Fruit fly (Drosophila melanogaster) whole organism, embryonic: Measurements from ENCODE around the gene scny.

Experiments used
- Atf6 ChIP-seq: fragments of 200-800 bp; sonication (Bioruptor generic); IDR thresholded peaks from 2 replicates; pipeline ENCODE4 v1.3.6; 2022; ENCODE audit warnings: missing biosample characterization, missing genetic modification characterization
- Awh ChIP-seq: fragments of 200-800 bp; sonication (Bioruptor generic); IDR thresholded peaks from 2 replicates; pipeline ENCODE4, ENCODE4 v1.3.6; 2022; ENCODE audit warnings: missing biosample characterization, missing genetic modification characterization
- CG10959 ChIP-seq: fragments of 200-800 bp; sonication (Bioruptor generic); IDR thresholded peaks from 2 replicates; pipeline ENCODE4 v1.3.6; 2022; ENCODE audit warnings: missing biosample characterization, missing genetic modification characterization
- CG11247 ChIP-seq: fragments of 200-800 bp; sonication (Bioruptor generic); IDR thresholded peaks from 2 replicates; pipeline ENCODE4 v1.3.6; 2022; ENCODE audit warnings: missing biosample characterization, missing genetic modification characterization
- CG11695 ChIP-seq: fragments of 200-800 bp; sonication (Bioruptor generic); IDR thresholded peaks from 3 replicates; pipeline ENCODE4 v1.3.6; 2022; ENCODE audit warnings: missing biosample characterization, missing genetic modification characterization
- CG12071 ChIP-seq: fragments of 200-800 bp; sonication (Bioruptor generic); optimal IDR thresholded peaks from 3 replicates; lab custom pipeline; 2018; ENCODE audit warnings: missing biosample characterization, mild to moderate bottlenecking, missing genetic modification characterization
- CG12236 ChIP-seq: fragments of 200-800 bp; sonication (Bioruptor generic); optimal IDR thresholded peaks from 2 replicates; lab custom pipeline; 2016; ENCODE audit warnings: missing biosample characterization, missing genetic modification characterization
- CG13296 ChIP-seq: fragments of 200-800 bp; sonication (Bioruptor generic); optimal IDR thresholded peaks from 3 replicates; lab custom pipeline; 2018; ENCODE audit warnings: missing biosample characterization, mild to moderate bottlenecking, missing genetic modification characterization
- CG13624 ChIP-seq: fragments of 200-800 bp; sonication (Bioruptor generic); optimal IDR thresholded peaks from 2 replicates; lab custom pipeline; 2016; ENCODE audit warnings: missing biosample characterization, missing genetic modification characterization
- CG14441 ChIP-seq: fragments of 200-800 bp; sonication (Bioruptor generic); IDR thresholded peaks from 2 replicates; pipeline ENCODE4 v1.3.6; 2022; ENCODE audit warnings: missing biosample characterization, missing genetic modification characterization
- CG17802 ChIP-seq: fragments of 200-800 bp; sonication (Bioruptor generic); optimal IDR thresholded peaks from 2 replicates; lab custom pipeline; 2018; ENCODE audit warnings: missing biosample characterization, mild to moderate bottlenecking, missing genetic modification characterization, moderate library complexity
- CG2678 ChIP-seq: fragments of 200-800 bp; sonication (Bioruptor generic); optimal IDR thresholded peaks from 3 replicates; lab custom pipeline; 2019; ENCODE audit warnings: missing biosample characterization, mild to moderate bottlenecking, missing genetic modification characterization, moderate library complexity
- CG31365 ChIP-seq: fragments of 200-800 bp; sonication (Bioruptor generic); optimal IDR thresholded peaks from 2 replicates; lab custom pipeline; 2018; ENCODE audit warnings: missing biosample characterization, mild to moderate bottlenecking, missing genetic modification characterization
- CG3163 ChIP-seq: fragments of 200-800 bp; sonication (Bioruptor generic); optimal IDR thresholded peaks from 3 replicates; lab custom pipeline; 2016; ENCODE audit warnings: missing biosample characterization, missing genetic modification characterization
- CG32532 ChIP-seq: fragments of 200-800 bp; sonication (Bioruptor generic); IDR thresholded peaks from 2 replicates; pipeline ENCODE4 v1.3.6; 2022; ENCODE audit warnings: missing biosample characterization, missing genetic modification characterization
- CG4328 ChIP-seq: fragments of 200-800 bp; sonication (Bioruptor generic); optimal IDR thresholded peaks from 3 replicates; lab custom pipeline; 2017; ENCODE audit warnings: missing biosample characterization, missing genetic modification reagents, missing genetic modification characterization
- CG4730 ChIP-seq: fragments of 200-800 bp; sonication (Bioruptor generic); IDR thresholded peaks from 2 replicates; pipeline ENCODE4 v1.3.6; 2022; ENCODE audit warnings: missing biosample characterization, missing genetic modification characterization
- CG4820 ChIP-seq: fragments of 200-800 bp; sonication (Bioruptor generic); optimal IDR thresholded peaks from 3 replicates; lab custom pipeline; 2016; ENCODE audit warnings: missing biosample characterization, missing genetic modification characterization
- CG6175 ChIP-seq: fragments of 200-800 bp; sonication (Bioruptor generic); IDR thresholded peaks from 3 replicates; pipeline ENCODE4 v1.3.6; 2022; ENCODE audit warnings: missing biosample characterization, missing genetic modification characterization
- CG7556 ChIP-seq: fragments of 200-800 bp; sonication (Bioruptor generic); optimal IDR thresholded peaks from 2 replicates; lab custom pipeline; 2017; ENCODE audit warnings: missing biosample characterization, mild to moderate bottlenecking, missing genetic modification characterization
- CG7963 ChIP-seq: fragments of 200-800 bp; sonication (Bioruptor generic); IDR thresholded peaks from 3 replicates; pipeline ENCODE4 v1.3.6; 2022; ENCODE audit warnings: missing biosample characterization, missing genetic modification characterization; ENCODE audit not compliant: partially characterized antibody
- D ChIP-seq, 2 experiments: fragments of 200-800 bp in 1 of 2; fragments of >200 bp in 1 of 2; sonication (Bioruptor generic) in 1 of 2; optimal IDR thresholded peaks; 2 replicates in 1 of 2; 3 replicates in 1 of 2; lab custom pipeline; 2017; ENCODE audit warnings: mild to moderate bottlenecking in 1 of 2, missing biosample characterization in 1 of 2, missing genetic modification characterization in 1 of 2, missing genetic modification reagents in 1 of 2
- ERR ChIP-seq: fragments of 200-800 bp; sonication (Bioruptor generic); optimal IDR thresholded peaks from 2 replicates; lab custom pipeline; 2016; ENCODE audit warnings: missing biosample characterization, missing genetic modification characterization
- HLH4C ChIP-seq: fragments of 200-800 bp; sonication (Bioruptor generic); IDR thresholded peaks from 3 replicates; pipeline ENCODE4 v1.3.6; 2022; ENCODE audit warnings: missing biosample characterization, missing genetic modification characterization; ENCODE audit not compliant: partially characterized antibody
- HLHmδ ChIP-seq: fragments of 200-800 bp; sonication (Bioruptor generic); optimal IDR thresholded peaks from 2 replicates; lab custom pipeline; 2018; ENCODE audit warnings: missing biosample characterization, mild to moderate bottlenecking, missing genetic modification characterization, moderate library complexity
- Hr39 ChIP-seq: fragments of >200 bp; optimal IDR thresholded peaks from 2 replicates; lab custom pipeline; 2017
- MBD-R2 ChIP-seq: fragments of 200-800 bp; sonication (Bioruptor generic); IDR thresholded peaks from 2 replicates; pipeline ENCODE4 v1.3.6; 2022; ENCODE audit warnings: missing biosample characterization, missing genetic modification characterization
- Poxn ChIP-seq: fragments of 200-800 bp; sonication (Bioruptor generic); IDR thresholded peaks from 2 replicates; pipeline ENCODE4 v1.3.6; 2022; ENCODE audit warnings: missing biosample characterization, missing genetic modification characterization
- Side ChIP-seq: fragments of 200-800 bp; sonication (Bioruptor generic); optimal IDR thresholded peaks from 2 replicates; lab custom pipeline; 2016; ENCODE audit warnings: missing biosample characterization, missing genetic modification characterization
- Tbp ChIP-seq: fragments of >200 bp; optimal IDR thresholded peaks from 2 replicates; lab custom pipeline; 2018; ENCODE audit warnings: missing biosample characterization, missing genetic modification characterization
- bigmax ChIP-seq: fragments of 200-800 bp; sonication (Bioruptor generic); optimal IDR thresholded peaks from 2 replicates; lab custom pipeline; 2018; ENCODE audit warnings: missing biosample characterization, mild to moderate bottlenecking, missing genetic modification characterization
- chif ChIP-seq, 2 experiments: fragments of 200-800 bp; sonication (Bioruptor generic); optimal IDR thresholded peaks; 3 replicates each; lab custom pipeline; 2016; ENCODE audit warnings: missing biosample characterization in 2 of 2, missing genetic modification characterization in 2 of 2
- eve ChIP-seq, 2 experiments: fragments of >200 bp; optimal IDR thresholded peaks; 2 replicates each; lab custom pipeline; 2017; ENCODE audit warnings: missing biosample characterization in 2 of 2, missing genetic modification characterization in 2 of 2
- fd3F ChIP-seq: fragments of 200-800 bp; sonication (Bioruptor generic); optimal IDR thresholded peaks from 2 replicates; lab custom pipeline; 2018; ENCODE audit warnings: missing biosample characterization, mild to moderate bottlenecking, missing genetic modification characterization, moderate library complexity
- fd96Cb ChIP-seq: fragments of 200-800 bp; sonication (Bioruptor generic); optimal IDR thresholded peaks from 2 replicates; lab custom pipeline; 2018; ENCODE audit warnings: missing biosample characterization, mild to moderate bottlenecking, missing genetic modification characterization, moderate library complexity
- ftz-f1 ChIP-seq: fragments of 200-800 bp; sonication (Bioruptor generic); optimal IDR thresholded peaks from 2 replicates; lab custom pipeline; 2016; ENCODE audit warnings: missing biosample characterization, missing genetic modification characterization
- mirr ChIP-seq: fragments of 200-800 bp; sonication (Bioruptor generic); optimal IDR thresholded peaks from 3 replicates; lab custom pipeline; 2018; ENCODE audit warnings: missing biosample characterization, mild to moderate bottlenecking, missing genetic modification characterization
- pita ChIP-seq: fragments of 200-800 bp; sonication (Bioruptor generic); optimal IDR thresholded peaks from 2 replicates; lab custom pipeline; 2017; ENCODE audit warnings: missing biosample characterization, mild to moderate bottlenecking, missing genetic modification characterization
- psq ChIP-seq: fragments of 200-800 bp; sonication (Bioruptor generic); optimal IDR thresholded peaks from 2 replicates; lab custom pipeline; 2017; ENCODE audit warnings: missing biosample characterization, missing genetic modification characterization
- repo ChIP-seq: fragments of 200-800 bp; sonication (Bioruptor generic); optimal IDR thresholded peaks from 2 replicates; lab custom pipeline; 2016; ENCODE audit warnings: missing biosample characterization, missing genetic modification characterization
- ro ChIP-seq: fragments of 200-800 bp; sonication (Bioruptor generic); IDR thresholded peaks from 2 replicates; pipeline ENCODE4 v1.3.6; 2022; ENCODE audit warnings: missing biosample characterization, missing genetic modification characterization
- sob ChIP-seq: fragments of 200-800 bp; sonication (Bioruptor generic); IDR thresholded peaks from 2 replicates; pipeline ENCODE4 v1.3.6; 2022; ENCODE audit warnings: missing biosample characterization, missing genetic modification characterization
- tgo ChIP-seq: fragments of 200-800 bp; sonication (Bioruptor generic); IDR thresholded peaks from 3 replicates; pipeline ENCODE4 v1.3.6; 2022; ENCODE audit warnings: missing biosample characterization, missing genetic modification characterization
- tna ChIP-seq: fragments of 200-800 bp; sonication (Bioruptor generic); IDR thresholded peaks from 2 replicates; pipeline ENCODE4 v1.3.6; 2022; ENCODE audit warnings: missing biosample characterization, missing genetic modification characterization; ENCODE audit not compliant: partially characterized antibody
- trem ChIP-seq: fragments of 200-800 bp; optimal IDR thresholded peaks from 3 replicates; lab custom pipeline; 2019; ENCODE audit warnings: missing biosample characterization, mild to moderate bottlenecking, missing genetic modification characterization, moderate library complexity
- trh ChIP-seq: fragments of 200-800 bp; sonication (Bioruptor generic); optimal IDR thresholded peaks from 2 replicates; lab custom pipeline; 2016; ENCODE audit warnings: missing biosample characterization, missing genetic modification characterization
- tx ChIP-seq: fragments of 200-800 bp; sonication (Bioruptor generic); optimal IDR thresholded peaks from 2 replicates; lab custom pipeline; 2016; ENCODE audit warnings: missing biosample characterization, missing genetic modification characterization
- unpg ChIP-seq: fragments of 200-800 bp; sonication (Bioruptor generic); optimal IDR thresholded peaks from 3 replicates; lab custom pipeline; 2018; ENCODE audit warnings: missing biosample characterization, mild to moderate bottlenecking, missing genetic modification characterization, moderate library complexity
- wdn ChIP-seq: fragments of 200-800 bp; sonication (Bioruptor generic); IDR thresholded peaks from 2 replicates; pipeline ENCODE4 v1.3.6; 2022; ENCODE audit warnings: missing biosample characterization, missing genetic modification characterization
- zfh2 ChIP-seq: fragments of 200-800 bp; sonication (Bioruptor generic); optimal IDR thresholded peaks from 2 replicates; lab custom pipeline; 2016; ENCODE audit warnings: missing biosample characterization, missing genetic modification characterization

Gene scny

DNA sequence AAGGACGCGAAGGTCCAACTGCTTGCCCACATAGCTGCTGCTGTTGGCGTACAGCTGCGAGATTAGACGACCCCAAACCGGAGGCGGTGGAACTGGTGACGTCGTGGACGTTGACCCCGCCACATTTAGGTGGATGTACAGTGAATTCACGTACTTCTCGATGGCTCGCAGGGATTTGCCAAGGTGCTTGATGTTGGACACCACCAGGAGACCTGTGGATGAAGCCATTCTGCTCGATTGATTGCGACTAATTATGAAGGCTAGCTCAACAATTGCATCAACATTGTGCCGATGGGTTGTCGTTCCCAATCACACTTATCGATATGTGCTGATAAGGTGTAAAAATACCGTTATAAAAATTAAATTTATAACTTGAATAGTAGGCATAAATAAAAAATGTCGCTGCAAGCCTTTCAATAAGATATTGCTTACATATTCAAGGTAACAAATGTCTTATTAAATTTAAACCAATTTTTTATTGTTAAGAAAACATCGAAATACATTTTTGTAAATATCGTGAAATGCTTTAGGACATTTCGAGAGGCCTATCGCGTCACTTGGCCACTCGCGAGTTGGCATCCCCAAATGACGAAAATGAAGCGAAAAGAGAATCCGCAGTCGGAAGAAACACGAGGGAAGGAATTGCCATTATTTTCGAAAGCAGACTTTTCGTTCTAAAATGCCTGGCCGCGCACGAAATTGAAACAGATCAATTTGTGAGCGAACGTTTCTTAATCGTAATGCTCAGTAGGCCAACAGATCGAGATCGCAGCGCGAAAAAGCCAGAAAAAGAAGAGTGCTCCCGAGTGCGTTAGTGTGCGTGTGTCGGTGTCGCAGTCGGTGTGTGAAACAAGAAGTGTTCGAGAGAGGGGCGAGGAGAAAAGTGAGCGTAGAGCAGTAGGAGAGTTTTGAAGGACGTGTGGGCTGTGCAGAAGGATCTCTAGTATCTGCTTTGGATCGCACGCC lies at the start of gene scny, which contains the start of gene Ppat-Dpck (continued):
- TF ChIP-seq CG4820 (GFP tag; lab: Kevin White, UChicago): no peak
- peak; percentile 88 for TF ChIP-seq HLH4C
- TF ChIP-seq fd3F (GFP tag; lab: Kevin White, UChicago): no peak
- TF ChIP-seq CG11247: 0 out of 2 replicates have a peak, but pooled peaks have one; percentile 30
- no peak for TF ChIP-seq CG4730 (GFP tag; lab: Robert Waterston, UW)
- TF ChIP-seq CG4328 (GFP tag; lab: Kevin White, UChicago): no peak
- TF ChIP-seq CG2678 (tag; lab: Kevin White, UChicago): no peak
- peak; percentile 18 for TF ChIP-seq CG13624 (GFP tag; lab: Kevin White, UChicago)
- peak; percentile 48 for TF ChIP-seq ftz-f1 (GFP tag; lab: Kevin White, UChicago)
- no peak for TF ChIP-seq CG6175
- no peak for TF ChIP-seq wdn
- no peak for TF ChIP-seq ERR (GFP tag; lab: Kevin White, UChicago)
- no peak for TF ChIP-seq ro (GFP tag; lab: Robert Waterston, UW)
- no peak for TF ChIP-seq CG17802 (tag; lab: Kevin White, UChicago)
- TF ChIP-seq pita (GFP tag; lab: Kevin White, UChicago): no peak
- TF ChIP-seq CG13296: no peak
- TF ChIP-seq CG12071 (GFP tag; lab: Kevin White, UChicago): no peak
- peak; percentile 8 for TF ChIP-seq zfh2 (GFP tag; lab: Kevin White, UChicago)
- peak; percentile 40 for TF ChIP-seq unpg (GFP tag; lab: Kevin White, UChicago)
- no peak for TF ChIP-seq Side (GFP tag; lab: Kevin White, UChicago)
- peak; percentile 60 for TF ChIP-seq tna (GFP tag; lab: Robert Waterston, UW)
- TF ChIP-seq CG10959 (GFP tag; lab: Robert Waterston, UW): no peak
- TF ChIP-seq CG31365 (tag; lab: Kevin White, UChicago): no peak
- TF ChIP-seq CG7963 (GFP tag; lab: Robert Waterston, UW): peak; percentile 71; the same call in 2 of the 3 replicates
- TF ChIP-seq CG14441 (GFP tag; lab: Robert Waterston, UW): no peak
- no peak for TF ChIP-seq CG7556
- TF ChIP-seq mirr (GFP tag; lab: Kevin White, UChicago): no peak
- peak; percentile 99 for TF ChIP-seq psq (GFP tag; lab: Kevin White, UChicago)
- TF ChIP-seq D (optimal IDR thresholded peaks at IDR 0.05; lab: Kevin White, UChicago): no peak
- TF ChIP-seq D (GFP tag; optimal IDR thresholded peaks at IDR 0.05; lab: Kevin White, UChicago): no peak
- TF ChIP-seq CG11695: no peak
- TF ChIP-seq tx: no peak
- TF ChIP-seq Hr39 (lab: Kevin White, UChicago): no peak
- peak; percentile 52 for TF ChIP-seq MBD-R2 (GFP tag; lab: Robert Waterston, UW)
- no peak for TF ChIP-seq HLHmδ (GFP tag; lab: Kevin White, UChicago)
- TF ChIP-seq Atf6 (GFP tag; lab: Robert Waterston, UW): no peak
- no peak for TF ChIP-seq Tbp (GFP tag; lab: Kevin White, UChicago)
- TF ChIP-seq chif (GFP tag; optimal IDR thresholded peaks at IDR 0.05; lab: Kevin White, UChicago): no peak
- peak; percentile 100 for TF ChIP-seq trem
- TF ChIP-seq fd96Cb (tag; lab: Kevin White, UChicago): no peak
- no peak for TF ChIP-seq CG32532
- TF ChIP-seq sob: no peak
- no peak for TF ChIP-seq tgo (GFP tag; lab: Robert Waterston, UW)
- TF ChIP-seq Awh (GFP tag; lab: Robert Waterston, UW): no peak
- no peak for TF ChIP-seq CG12236
- TF ChIP-seq CG3163 (GFP tag; lab: Kevin White, UChicago): no peak
- TF ChIP-seq Poxn (GFP tag; lab: Robert Waterston, UW): no peak
- no peak for TF ChIP-seq bigmax (GFP tag; lab: Kevin White, UChicago)
- TF ChIP-seq repo (GFP tag; lab: Kevin White, UChicago): no peak
- TF ChIP-seq eve (GFP tag; optimal IDR thresholded peaks at IDR 0.05; lab: Kevin White, UChicago): no peak
- no peak for TF ChIP-seq trh (GFP tag; lab: Kevin White, UChicago)
